Worm (Caenorhabditis elegans): Measurements from ENCODE around the gene Y47D7A.9.

- TF ChIP-seq zag-1 (tag; optimal IDR thresholded peaks at IDR 0.05) (no peak), tag-97 (GFP tag; IDR thresholded peaks at IDR 0.05) (no peak), mep-1 (tag; optimal IDR thresholded peaks at IDR 0.05) (no peak), hmg-1.1 (GFP tag; IDR thresholded peaks at IDR 0.05) (no peak), ceh-82 (tag; optimal IDR thresholded peaks at IDR 0.05) (no peak), lin-13 (GFP tag; optimal IDR thresholded peaks at IDR 0.05) (no peak), ceh-28 (tag; optimal IDR thresholded peaks at IDR 0.05) (no peak), ceh-62 (tag; optimal IDR thresholded peaks at IDR 0.05) (no peak), unc-62 (GFP tag; optimal IDR thresholded peaks at IDR 0.05 in 1 of 2) (peak in 1 of 2 experiments; percentile 31), unc-62 (tag; optimal IDR thresholded peaks at IDR 0.05) (no peak), mxl-3 (GFP tag; optimal IDR thresholded peaks at IDR 0.05) (no peak), fos-1 (tag; optimal IDR thresholded peaks at IDR 0.05) (no peak), nhr-11 (tag; optimal IDR thresholded peaks at IDR 0.05) (no peak), vab-7 (GFP tag; IDR thresholded peaks at IDR 0.05) (no peak)
These were observed 7.0 kb downstream of the Y47D7A.9 start, which contains the start of gene Y47D7A.18 for ce11 chrV:4416710-4417109.

All from whole organism, L4 larva.